Fruit fly (Drosophila melanogaster): ENCODE data around the gene CG7044.
A peak's percentile ranks its signal among the peaks of the same experiment; 100 is the strongest.

Gene CG7044

dm6 chr3R:21138220-21138754 is 36.8 kb upstream of the CG7044 start, which contains the start of gene meigo (continued):
- peak; percentile 66 for TF ChIP-seq CG8924 (tag; optimal IDR thresholded peaks at IDR 0.05)
- TF ChIP-seq CG14050 (GFP tag; IDR thresholded peaks at IDR 0.05) = peak; percentile 43; the same call in 1 of the 3 replicates
- no peak for TF ChIP-seq cad (GFP tag; optimal IDR thresholded peaks at IDR 0.05)
- TF ChIP-seq CG7963 (GFP tag; IDR thresholded peaks at IDR 0.05; ENCODE audit: partially characterized antibody) = no peak
- TF ChIP-seq Mrtf (GFP tag; IDR thresholded peaks at IDR 0.05) = 0 out of 3 replicates have a peak, but pooled peaks have one; percentile 46
- TF ChIP-seq CG11085 (GFP tag; IDR thresholded peaks at IDR 0.05) = 0 out of 2 replicates have a peak, but pooled peaks have one; percentile 19
- TF ChIP-seq CG12769 (tag; optimal IDR thresholded peaks at IDR 0.05) = no peak
- TF ChIP-seq CG17385 (GFP tag; optimal IDR thresholded peaks at IDR 0.05) = no peak
- TF ChIP-seq gt (GFP tag; IDR thresholded peaks at IDR 0.05) = no peak
- peak; percentile 84 for TF ChIP-seq CG3281 (GFP tag; optimal IDR thresholded peaks at IDR 0.05)
- peak; percentile 20 for TF ChIP-seq Myb (GFP tag; optimal IDR thresholded peaks at IDR 0.05)
- TF ChIP-seq Fer1 (GFP tag; optimal IDR thresholded peaks at IDR 0.05) = peak; percentile 75
- TF ChIP-seq eve (GFP tag; optimal IDR thresholded peaks at IDR 0.05) = no peak
- peak; percentile 60 for TF ChIP-seq CG13624 (GFP tag; optimal IDR thresholded peaks at IDR 0.05)
- TF ChIP-seq Lhr (GFP tag; optimal IDR thresholded peaks at IDR 0.05) = peak; percentile 46
- TF ChIP-seq Elba2 (GFP tag; optimal IDR thresholded peaks at IDR 0.05) = peak; percentile 74
- TF ChIP-seq CG11093 (GFP tag; IDR thresholded peaks at IDR 0.05) = peak; percentile 28; the same call in 1 of the 3 replicates
- peak; percentile 38 for TF ChIP-seq da (GFP tag; optimal IDR thresholded peaks at IDR 0.05)
- 0 out of 2 replicates have a peak, but pooled peaks have one; percentile 28 for TF ChIP-seq ranshi (GFP tag; IDR thresholded peaks at IDR 0.05)
- no peak for TF ChIP-seq ab (GFP tag; optimal IDR thresholded peaks at IDR 0.05)
- TF ChIP-seq rib (GFP tag; IDR thresholded peaks at IDR 0.05) = no peak
- peak; percentile 36 for TF ChIP-seq NK7.1 (GFP tag; optimal IDR thresholded peaks at IDR 0.05)
- no peak for TF ChIP-seq CG15011 (GFP tag; optimal IDR thresholded peaks at IDR 0.05)
- TF ChIP-seq zf30C (GFP tag; optimal IDR thresholded peaks at IDR 0.05) = no peak
- peak; percentile 74 for TF ChIP-seq vvl (GFP tag; IDR thresholded peaks at IDR 0.05)
- TF ChIP-seq Dek (tag; optimal IDR thresholded peaks at IDR 0.05) = peak; percentile 74
- no peak for TF ChIP-seq prd (optimal IDR thresholded peaks at IDR 0.05)
- TF ChIP-seq prd (GFP tag; IDR thresholded peaks at IDR 0.05) = peak; percentile 72
- TF ChIP-seq Doc3 (GFP tag; IDR thresholded peaks at IDR 0.05; ENCODE audit: partially characterized antibody) = no peak
- no peak for TF ChIP-seq Opbp (GFP tag; IDR thresholded peaks at IDR 0.05; ENCODE audit: partially characterized antibody)
- TF ChIP-seq sens-2 (GFP tag; IDR thresholded peaks at IDR 0.05) = 0 out of 2 replicates have a peak, but pooled peaks have one; percentile 33
- TF ChIP-seq sens (GFP tag) = peak; percentile 95
- TF ChIP-seq cato (GFP tag; optimal IDR thresholded peaks at IDR 0.05; ENCODE audit: borderline replicate concordance) = peak; percentile 51
- no peak for TF ChIP-seq Kr (GFP tag; optimal IDR thresholded peaks at IDR 0.05)
- TF ChIP-seq Trl (optimal IDR thresholded peaks at IDR 0.05) = peak in 1 of 2 experiments; percentile 5
- TF ChIP-seq Trl (GFP tag; optimal IDR thresholded peaks at IDR 0.05) = peak; percentile 41
- TF ChIP-seq jigr1 (GFP tag; IDR thresholded peaks at IDR 0.05) = 0 out of 3 replicates have a peak, but pooled peaks have one; percentile 23
- TF ChIP-seq chn (GFP tag; optimal IDR thresholded peaks at IDR 0.05) = peak; percentile 51
- peak; percentile 68 for TF ChIP-seq Hr3 (GFP tag; optimal IDR thresholded peaks at IDR 0.05)
- TF ChIP-seq CG4617 (GFP tag; optimal IDR thresholded peaks at IDR 0.05; ENCODE audit: borderline replicate concordance) = peak; percentile 68
- TF ChIP-seq CG6175 (GFP tag; IDR thresholded peaks at IDR 0.05) = no peak
- peak; percentile 78 for TF ChIP-seq CG10147 (GFP tag; optimal IDR thresholded peaks at IDR 0.05)
- no peak for TF ChIP-seq stc (GFP tag; IDR thresholded peaks at IDR 0.05)
- peak; percentile 52 for TF ChIP-seq twi (tag; optimal IDR thresholded peaks at IDR 0.05)
- peak; percentile 43; the same call in 1 of the 2 replicates for TF ChIP-seq peb (GFP tag; IDR thresholded peaks at IDR 0.05)
- peak in 1 of 3 experiments; percentile 61 for TF ChIP-seq lola (GFP tag; optimal IDR thresholded peaks at IDR 0.05)
- peak; percentile 37 for TF ChIP-seq CG9727 (GFP tag; optimal IDR thresholded peaks at IDR 0.05)
- TF ChIP-seq sna (GFP tag; IDR thresholded peaks at IDR 0.05; ENCODE audit: partially characterized antibody) = 0 out of 2 replicates have a peak, but pooled peaks have one; percentile 49
